Worm (Caenorhabditis elegans): Measurements from ENCODE around the gene nekl-3.

Gene nekl-3

DNA sequence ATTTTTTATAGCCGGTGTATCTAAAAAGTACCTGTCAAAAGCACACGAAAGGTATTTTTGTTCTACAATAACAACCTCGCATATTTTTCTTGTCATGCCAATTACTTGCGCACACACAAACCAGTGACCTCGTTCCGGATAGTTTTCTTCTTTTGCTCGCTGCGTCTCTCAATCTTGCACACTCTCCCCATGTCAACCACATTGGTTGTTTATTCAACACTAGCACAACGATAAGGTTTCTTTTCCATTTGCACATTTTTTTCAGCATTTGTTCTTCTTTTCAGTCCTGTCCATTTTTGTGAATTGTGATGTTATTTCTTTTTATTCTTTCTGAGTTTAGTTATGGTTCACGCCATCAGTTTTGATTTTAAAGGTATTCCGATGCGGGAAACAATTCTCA is 41.1 kb downstream of the nekl-3 start, which contains the start of gene F42F12.3:
TSS of gene F42F12.3 (plus strand) at position 372 of the 400 bp plus-strand sequence.
- TF ChIP-seq ceh-16 (tag; optimal IDR thresholded peaks at IDR 0.05), result no peak
- TF ChIP-seq Y55F3AM.14 (GFP tag; optimal IDR thresholded peaks at IDR 0.05), result no peak
- TF ChIP-seq fos-1 (tag; optimal IDR thresholded peaks at IDR 0.05), result peak; percentile 3
- no peak for TF ChIP-seq ama-1 (optimal IDR thresholded peaks at IDR 0.05)
- TF ChIP-seq unc-39 (tag; optimal IDR thresholded peaks at IDR 0.05), result no peak
- TF ChIP-seq skn-1 (tag; optimal IDR thresholded peaks at IDR 0.05), result no peak

ce11 chrX:12348329-12348728 is 43.0 kb downstream of the nekl-3 start, which contains the start of gene F42F12.14:
F42F12.14 (plus strand) TSS chrX:12348629.
- TF ChIP-seq F13H6.1 (tag; optimal IDR thresholded peaks at IDR 0.05) (no peak), mdl-1 (tag; optimal IDR thresholded peaks at IDR 0.05) (no peak), ceh-16 (tag; optimal IDR thresholded peaks at IDR 0.05) (no peak), mab-5 (tag; optimal IDR thresholded peaks at IDR 0.05) (no peak), C34F6.9 (tag; optimal IDR thresholded peaks at IDR 0.05) (no peak), alr-1 (tag; optimal IDR thresholded peaks at IDR 0.05) (no peak), nhr-12 (tag; optimal IDR thresholded peaks at IDR 0.05) (no peak), sma-9 (GFP tag; optimal IDR thresholded peaks at IDR 0.05) (no peak), sma-9 (tag; optimal IDR thresholded peaks at IDR 0.05) (no peak), lin-11 (tag; optimal IDR thresholded peaks at IDR 0.05) (no peak), unc-39 (tag; optimal IDR thresholded peaks at IDR 0.05) (no peak)

DNA sequence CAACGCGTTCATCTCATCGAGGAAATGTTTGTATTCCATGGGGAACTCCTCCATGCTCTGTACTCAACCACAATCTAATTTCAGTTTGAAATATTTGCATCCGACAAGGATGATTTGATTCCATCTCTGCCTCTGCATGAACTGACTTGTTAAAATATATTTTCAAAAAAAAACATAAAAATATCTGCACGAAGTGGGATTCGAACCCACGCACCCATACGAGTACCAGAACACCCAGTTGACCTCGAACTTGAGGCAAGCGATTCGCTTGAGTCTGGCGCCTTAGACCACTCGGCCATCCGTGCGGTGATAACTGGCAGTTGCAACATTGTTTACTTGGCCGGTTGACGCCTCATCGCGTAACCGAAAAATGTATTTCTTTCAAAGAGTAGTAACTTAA is 43.5 kb downstream of the nekl-3 start:
- TF ChIP-seq elt-3 (tag; optimal IDR thresholded peaks at IDR 0.05) (no peak), zag-1 (tag; optimal IDR thresholded peaks at IDR 0.05) (no peak), sma-3 (GFP tag; optimal IDR thresholded peaks at IDR 0.05) (peak; percentile 34), C34F6.9 (tag; optimal IDR thresholded peaks at IDR 0.05) (peak; percentile 13), lsy-2 (tag; optimal IDR thresholded peaks at IDR 0.05) (no peak), peb-1 (tag; optimal IDR thresholded peaks at IDR 0.05) (no peak), egl-27 (tag; optimal IDR thresholded peaks at IDR 0.05) (peak; percentile 19), aly-2 (tag; optimal IDR thresholded peaks at IDR 0.05) (no peak), nhr-21 (tag; optimal IDR thresholded peaks at IDR 0.05) (peak; percentile 31), dmd-4 (tag; optimal IDR thresholded peaks at IDR 0.05) (no peak), lin-11 (tag; optimal IDR thresholded peaks at IDR 0.05) (no peak), elt-1 (tag; optimal IDR thresholded peaks at IDR 0.05) (no peak), ztf-11 (tag; optimal IDR thresholded peaks at IDR 0.05) (no peak), R02D3.7 (tag; optimal IDR thresholded peaks at IDR 0.05) (no peak), ceh-16 (tag; optimal IDR thresholded peaks at IDR 0.05) (no peak), ceh-82 (tag; optimal IDR thresholded peaks at IDR 0.05) (no peak), skn-1 (tag; optimal IDR thresholded peaks at IDR 0.05) (no peak), nhr-129 (tag; optimal IDR thresholded peaks at IDR 0.05) (peak; percentile 61), fos-1 (tag; optimal IDR thresholded peaks at IDR 0.05) (peak; percentile 21), F13H6.1 (tag; optimal IDR thresholded peaks at IDR 0.05) (no peak), nhr-11 (tag; optimal IDR thresholded peaks at IDR 0.05) (no peak), sma-9 (GFP tag; optimal IDR thresholded peaks at IDR 0.05) (peak; percentile 55), sma-9 (tag; optimal IDR thresholded peaks at IDR 0.05) (no peak), crh-2 (tag; optimal IDR thresholded peaks at IDR 0.05) (peak; percentile 35), unc-39 (tag; optimal IDR thresholded peaks at IDR 0.05) (no peak), ztf-1 (GFP tag; conservative IDR thresholded peaks at IDR 0.05) (no peak)

- no peak for TF ChIP-seq fos-1 (tag; optimal IDR thresholded peaks at IDR 0.05)
- TF ChIP-seq ama-1 (optimal IDR thresholded peaks at IDR 0.05), result no peak
- TF ChIP-seq nhr-12 (tag; optimal IDR thresholded peaks at IDR 0.05), result no peak
- TF ChIP-seq unc-55 (GFP tag; optimal IDR thresholded peaks at IDR 0.05), result no peak
- no peak for TF ChIP-seq Y55F3AM.14 (GFP tag; optimal IDR thresholded peaks at IDR 0.05)
- TF ChIP-seq zag-1 (tag; optimal IDR thresholded peaks at IDR 0.05), result no peak
- TF ChIP-seq lin-39 (tag; optimal IDR thresholded peaks at IDR 0.05), result no peak
- no peak for TF ChIP-seq snpc-4 (tag; optimal IDR thresholded peaks at IDR 0.05)
- TF ChIP-seq unc-62 (GFP tag; optimal IDR thresholded peaks at IDR 0.05), result no peak
- no peak for TF ChIP-seq aly-2 (tag; optimal IDR thresholded peaks at IDR 0.05)
- TF ChIP-seq ceh-82 (tag; optimal IDR thresholded peaks at IDR 0.05), result no peak
- TF ChIP-seq blmp-1 (tag; optimal IDR thresholded peaks at IDR 0.05; ENCODE audit: insufficient read depth), result no peak
- TF ChIP-seq ztf-4 (tag; optimal IDR thresholded peaks at IDR 0.05), result no peak
- no peak for TF ChIP-seq dmd-4 (tag; optimal IDR thresholded peaks at IDR 0.05)
- no peak for TF ChIP-seq lin-13 (GFP tag; optimal IDR thresholded peaks at IDR 0.05)
- no peak for TF ChIP-seq peb-1 (tag; optimal IDR thresholded peaks at IDR 0.05)
Measured at ce11 chrX:12346729-12347128, 44.6 kb downstream of the nekl-3 start, which contains the start of gene F42F12.11. F42F12.11 (plus strand) TSS chrX:12347029.
